Worm (Caenorhabditis elegans): Measurements from ENCODE around the gene C40H1.8.

DNA sequence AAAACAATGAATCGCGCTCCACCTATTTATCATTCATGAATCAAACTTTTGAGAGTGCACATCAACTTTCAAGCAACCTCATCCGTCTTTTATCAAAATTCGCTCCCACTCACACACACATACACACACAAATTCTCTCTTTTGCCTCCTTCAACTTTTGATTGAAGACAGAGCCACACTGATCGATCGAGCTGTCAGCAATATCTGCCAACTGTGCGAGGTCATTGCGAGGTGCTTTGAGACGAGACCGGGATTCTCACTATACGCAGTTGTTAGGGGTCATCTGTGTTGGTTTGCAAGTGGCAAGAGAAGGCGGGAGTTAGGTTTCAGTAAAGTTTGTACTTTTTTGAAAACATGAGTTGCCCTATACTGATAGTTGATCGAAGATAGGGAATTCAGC, 31.6 kb downstream of the C40H1.8 start:
- no peak for TF ChIP-seq nhr-12 (tag; optimal IDR thresholded peaks at IDR 0.05)
- no peak for TF ChIP-seq mdl-1 (tag; optimal IDR thresholded peaks at IDR 0.05)
- TF ChIP-seq lin-15B (tag; optimal IDR thresholded peaks at IDR 0.05): no peak
- TF ChIP-seq nhr-76 (tag; optimal IDR thresholded peaks at IDR 0.05): no peak
- no peak for TF ChIP-seq nhr-23 (tag; optimal IDR thresholded peaks at IDR 0.05)
- TF ChIP-seq nfya-1 (tag; optimal IDR thresholded peaks at IDR 0.05; ENCODE audit: insufficient read depth): no peak
- no peak for TF ChIP-seq eor-1 (tag; optimal IDR thresholded peaks at IDR 0.05)
- TF ChIP-seq nhr-28 (tag; optimal IDR thresholded peaks at IDR 0.05): no peak
- TF ChIP-seq pha-4 (tag; optimal IDR thresholded peaks at IDR 0.05): no peak
- no peak for TF ChIP-seq unc-62 (GFP tag; optimal IDR thresholded peaks at IDR 0.05)
- TF ChIP-seq egl-5 (tag; optimal IDR thresholded peaks at IDR 0.05): no peak
- no peak for TF ChIP-seq ceh-16 (tag; optimal IDR thresholded peaks at IDR 0.05)
- no peak for TF ChIP-seq tbx-2 (tag; optimal IDR thresholded peaks at IDR 0.05)
